Fruit fly (Drosophila melanogaster) whole organism, embryonic: ENCODE data around the gene Rab3GAP1.
A peak's percentile ranks its signal among the peaks of the same experiment; 100 is the strongest.

Source experiments
- Abd-B ChIP-seq: fragments of 200-800 bp; sonication (Bioruptor generic); optimal IDR thresholded peaks from 2 replicates; lab custom pipeline; 2018; ENCODE audit warnings: missing biosample characterization, mild to moderate bottlenecking, missing genetic modification characterization, moderate library complexity
- Aef1 ChIP-seq: fragments of 200-800 bp; sonication (Bioruptor generic); IDR thresholded peaks from 3 replicates; pipeline ENCODE4 v1.3.6; 2022; ENCODE audit warnings: missing biosample characterization, missing genetic modification characterization
- Bteb2 ChIP-seq: fragments of 200-800 bp; sonication (Bioruptor generic); optimal IDR thresholded peaks from 2 replicates; lab custom pipeline; 2016; ENCODE audit warnings: missing biosample characterization, missing genetic modification characterization
- CG10462 ChIP-seq: fragments of 200-800 bp; sonication (Bioruptor generic); optimal IDR thresholded peaks from 2 replicates; lab custom pipeline; 2016; ENCODE audit warnings: missing biosample characterization, missing genetic modification characterization
- CG10543 ChIP-seq: fragments of 200-800 bp; sonication (Bioruptor generic); optimal IDR thresholded peaks from 3 replicates; lab custom pipeline; 2017; ENCODE audit warnings: missing biosample characterization, mild to moderate bottlenecking, missing genetic modification characterization, moderate library complexity
- CG10979 ChIP-seq: fragments of 200-800 bp; sonication (Bioruptor generic); optimal IDR thresholded peaks from 2 replicates; lab custom pipeline; 2018; ENCODE audit warnings: missing biosample characterization, mild to moderate bottlenecking, missing genetic modification characterization, moderate library complexity
- CG11247 ChIP-seq: fragments of 200-800 bp; sonication (Bioruptor generic); IDR thresholded peaks from 2 replicates; pipeline ENCODE4 v1.3.6; 2022; ENCODE audit warnings: missing biosample characterization, missing genetic modification characterization
- CG11456 ChIP-seq: fragments of 200-800 bp; sonication (Bioruptor generic); IDR thresholded peaks from 3 replicates; pipeline ENCODE4 v1.3.6; 2022; ENCODE audit warnings: missing biosample characterization, missing genetic modification characterization
- CG12659 ChIP-seq: fragments of 200-800 bp; sonication (Bioruptor generic); optimal IDR thresholded peaks from 3 replicates; lab custom pipeline; 2017; ENCODE audit warnings: mild to moderate bottlenecking, missing biosample characterization, missing genetic modification reagents, missing genetic modification characterization
- CG12769 ChIP-seq: fragments of 200-800 bp; sonication (Bioruptor generic); optimal IDR thresholded peaks from 2 replicates; lab custom pipeline; 2019; ENCODE audit warnings: missing biosample characterization, mild to moderate bottlenecking, missing genetic modification characterization, moderate library complexity
- CG13287 ChIP-seq: fragments of 200-800 bp; sonication (Bioruptor generic); IDR thresholded peaks from 2 replicates; pipeline ENCODE4 v1.3.6; 2022; ENCODE audit warnings: missing biosample characterization, missing genetic modification characterization; ENCODE audit not compliant: partially characterized antibody
- CG13775 ChIP-seq: fragments of 200-800 bp; sonication (Bioruptor generic); optimal IDR thresholded peaks from 3 replicates; lab custom pipeline; 2017; ENCODE audit warnings: missing biosample characterization, mild to moderate bottlenecking, missing genetic modification characterization
- CG15601 ChIP-seq: fragments of 200-800 bp; sonication (Bioruptor generic); optimal IDR thresholded peaks from 3 replicates; lab custom pipeline; 2019; ENCODE audit warnings: missing biosample characterization, mild to moderate bottlenecking, missing genetic modification characterization, moderate library complexity
- CG17359 ChIP-seq: fragments of 200-800 bp; sonication (Bioruptor generic); optimal IDR thresholded peaks from 3 replicates; lab custom pipeline; 2018; ENCODE audit warnings: missing biosample characterization, mild to moderate bottlenecking, missing genetic modification characterization, moderate library complexity
- CG17829 ChIP-seq: fragments of 200-800 bp; optimal IDR thresholded peaks from 2 replicates; lab custom pipeline; 2019; ENCODE audit warnings: missing biosample characterization, mild to moderate bottlenecking, missing genetic modification characterization, moderate library complexity
- CG31388 ChIP-seq: fragments of 200-800 bp; sonication (Bioruptor generic); optimal IDR thresholded peaks from 2 replicates; lab custom pipeline; 2016; ENCODE audit warnings: missing biosample characterization, missing genetic modification characterization
- CG32772 ChIP-seq: fragments of 200-800 bp; sonication (Bioruptor generic); IDR thresholded peaks from 2 replicates; pipeline ENCODE4 v1.3.6; 2022; ENCODE audit warnings: missing biosample characterization, missing genetic modification characterization
- CG7963 ChIP-seq: fragments of 200-800 bp; sonication (Bioruptor generic); IDR thresholded peaks from 3 replicates; pipeline ENCODE4 v1.3.6; 2022; ENCODE audit warnings: missing biosample characterization, missing genetic modification characterization; ENCODE audit not compliant: partially characterized antibody
- CG9609 ChIP-seq: fragments of 200-800 bp; sonication (Bioruptor generic); optimal IDR thresholded peaks from 3 replicates; lab custom pipeline; 2016; ENCODE audit warnings: missing biosample characterization, missing genetic modification characterization
- CkIIα-i1 ChIP-seq: fragments of 200-800 bp; sonication (Bioruptor generic); IDR thresholded peaks from 2 replicates; pipeline ENCODE4 v1.3.6; 2022; ENCODE audit warnings: missing biosample characterization, missing genetic modification characterization
- D19A ChIP-seq: fragments of 200-800 bp; optimal IDR thresholded peaks from 3 replicates; lab custom pipeline; 2019; ENCODE audit warnings: missing biosample characterization, mild to moderate bottlenecking, missing genetic modification characterization, moderate library complexity
- Dp ChIP-seq: fragments of 200-800 bp; sonication (Bioruptor generic); optimal IDR thresholded peaks from 2 replicates; lab custom pipeline; 2018; ENCODE audit warnings: missing biosample characterization, mild to moderate bottlenecking, missing genetic modification characterization, moderate library complexity
- Fer3 ChIP-seq: fragments of 200-800 bp; sonication (Bioruptor generic); optimal IDR thresholded peaks from 2 replicates; lab custom pipeline; 2018; ENCODE audit warnings: missing biosample characterization, mild to moderate bottlenecking, missing genetic modification characterization, moderate library complexity
- H15 ChIP-seq: fragments of 200-800 bp; sonication (Bioruptor generic); IDR thresholded peaks from 3 replicates; pipeline ENCODE4 v1.3.6; 2022; ENCODE audit warnings: missing biosample characterization, missing genetic modification characterization
- Hand ChIP-seq: fragments of 200-800 bp; sonication (Bioruptor generic); optimal IDR thresholded peaks from 2 replicates; lab custom pipeline; 2017; ENCODE audit warnings: mild to moderate bottlenecking, missing biosample characterization, missing genetic modification reagents, missing genetic modification characterization
- HmgD ChIP-seq: fragments of 200-800 bp; sonication (Bioruptor generic); optimal IDR thresholded peaks from 3 replicates; lab custom pipeline; 2016; ENCODE audit warnings: missing biosample characterization, missing genetic modification characterization
- Hmx ChIP-seq: fragments of 200-800 bp; sonication (Bioruptor generic); optimal IDR thresholded peaks from 2 replicates; lab custom pipeline; 2016; ENCODE audit warnings: missing biosample characterization, missing genetic modification characterization
- Hr51 ChIP-seq, 2 experiments: fragments of 200-800 bp; sonication (Bioruptor generic); optimal IDR thresholded peaks; 2 replicates in 1 of 2; 3 replicates in 1 of 2; lab custom pipeline; 2016 to 2018; ENCODE audit warnings: missing biosample characterization in 2 of 2, missing genetic modification characterization in 2 of 2, mild to moderate bottlenecking in 1 of 2, moderate library complexity in 1 of 2
- Jarid2 ChIP-seq: fragments of 200-800 bp; sonication (Bioruptor generic); optimal IDR thresholded peaks from 3 replicates; lab custom pipeline; 2017; ENCODE audit warnings: mild to moderate bottlenecking, missing biosample characterization, missing genetic modification reagents, missing genetic modification characterization
- NFAT ChIP-seq: fragments of 200-800 bp; sonication (Bioruptor generic); IDR thresholded peaks from 2 replicates; pipeline ENCODE4 v1.3.6; 2022; ENCODE audit warnings: missing biosample characterization, missing genetic modification characterization
- NK7.1 ChIP-seq: fragments of 200-800 bp; sonication (Bioruptor generic); optimal IDR thresholded peaks from 3 replicates; lab custom pipeline; 2016; ENCODE audit warnings: missing biosample characterization, missing genetic modification characterization
- Nf-YB ChIP-seq: fragments of 200-800 bp; sonication (Bioruptor generic); optimal IDR thresholded peaks from 3 replicates; lab custom pipeline; 2019; ENCODE audit warnings: missing biosample characterization, mild to moderate bottlenecking, missing genetic modification characterization, moderate library complexity
- Oli ChIP-seq: fragments of 200-800 bp; sonication (Bioruptor generic); optimal IDR thresholded peaks from 2 replicates; lab custom pipeline; 2018; ENCODE audit warnings: missing biosample characterization, mild to moderate bottlenecking, missing genetic modification characterization, moderate library complexity
- TFAM ChIP-seq: fragments of 200-800 bp; sonication (Bioruptor generic); optimal IDR thresholded peaks from 2 replicates; lab custom pipeline; 2017; ENCODE audit warnings: missing biosample characterization, missing genetic modification characterization, inconsistent platforms
- Xbp1 ChIP-seq: fragments of 200-800 bp; sonication (Bioruptor generic); optimal IDR thresholded peaks from 3 replicates; lab custom pipeline; 2016; ENCODE audit warnings: missing biosample characterization, mild to moderate bottlenecking, missing genetic modification characterization
- YL-1 ChIP-seq: fragments of 200-800 bp; sonication (Bioruptor generic); optimal IDR thresholded peaks from 3 replicates; lab custom pipeline; 2017; ENCODE audit warnings: missing biosample characterization, mild to moderate bottlenecking, missing genetic modification characterization
- cg ChIP-seq: fragments of 200-800 bp; sonication (Bioruptor generic); optimal IDR thresholded peaks from 3 replicates; lab custom pipeline; 2019; ENCODE audit warnings: missing biosample characterization, mild to moderate bottlenecking, missing genetic modification characterization, moderate library complexity
- dpn ChIP-seq, 2 experiments: fragments of 200-800 bp; sonication (Bioruptor generic); optimal IDR thresholded peaks; 3 replicates each; lab custom pipeline; 2016; ENCODE audit warnings: missing biosample characterization in 2 of 2, missing genetic modification characterization in 2 of 2
- eyg ChIP-seq: fragments of 200-800 bp; sonication (Bioruptor generic); optimal IDR thresholded peaks from 3 replicates; lab custom pipeline; 2016; ENCODE audit warnings: missing biosample characterization, missing genetic modification characterization
- fu2 ChIP-seq: fragments of 200-800 bp; sonication (Bioruptor generic); optimal IDR thresholded peaks from 2 replicates; lab custom pipeline; 2016; ENCODE audit warnings: missing biosample characterization, missing genetic modification characterization
- gsb ChIP-seq: fragments of 200-800 bp; sonication (Bioruptor generic); IDR thresholded peaks from 2 replicates; pipeline ENCODE4 v1.3.6; 2022; ENCODE audit warnings: missing biosample characterization, missing genetic modification characterization
- her ChIP-seq: fragments of 200-800 bp; sonication (Bioruptor generic); optimal IDR thresholded peaks from 2 replicates; lab custom pipeline; 2016; ENCODE audit warnings: missing biosample characterization, missing genetic modification characterization
- kah ChIP-seq: fragments of 200-800 bp; sonication (Bioruptor generic); optimal IDR thresholded peaks from 2 replicates; lab custom pipeline; 2018; ENCODE audit warnings: missing biosample characterization, mild to moderate bottlenecking, missing genetic modification characterization
- pan ChIP-seq, 4 experiments: fragments of >200 bp in 3 of 4; fragments of 200-800 bp in 1 of 4; sonication (Bioruptor generic) in 1 of 4; optimal IDR thresholded peaks in 3 of 4; IDR thresholded peaks in 1 of 4; 2 replicates each; pipeline versions ENCODE4 v1.3.6 to Lab custom; 2017 to 2022; ENCODE audit warnings: missing biosample characterization in 2 of 4, missing genetic modification characterization in 2 of 4, mixed read lengths in 1 of 4
- pum ChIP-seq: fragments of 200-800 bp; sonication (Bioruptor generic); optimal IDR thresholded peaks from 2 replicates; lab custom pipeline; 2016; ENCODE audit warnings: missing biosample characterization, missing genetic modification characterization
- sens ChIP-seq: fragments of 200-800 bp; sonication (Bioruptor generic); peaks from one replicate; lab custom pipeline; 2016; ENCODE audit warnings: missing biosample characterization, missing genetic modification characterization
- sug ChIP-seq: fragments of 200-800 bp; optimal IDR thresholded peaks from 2 replicates; lab custom pipeline; 2019; ENCODE audit warnings: missing biosample characterization, mild to moderate bottlenecking, missing genetic modification characterization, moderate library complexity
- tap ChIP-seq: fragments of 200-800 bp; optimal IDR thresholded peaks from 3 replicates; lab custom pipeline; 2019; ENCODE audit warnings: missing biosample characterization, mild to moderate bottlenecking, missing genetic modification characterization, moderate library complexity
- unpg ChIP-seq: fragments of 200-800 bp; sonication (Bioruptor generic); optimal IDR thresholded peaks from 3 replicates; lab custom pipeline; 2018; ENCODE audit warnings: missing biosample characterization, mild to moderate bottlenecking, missing genetic modification characterization, moderate library complexity

Gene Rab3GAP1

dm6 chr2L:1590167-1590566 is 20.8 kb downstream of the Rab3GAP1 start (continued):
- TF ChIP-seq D19A (tag; lab: Kevin White, UChicago) (peak; percentile 70), Nf-YB (peak; percentile 28), HmgD (GFP tag; lab: Kevin White, UChicago) (no peak), NFAT (GFP tag; lab: Robert Waterston, UW) (0 out of 2 replicates have a peak, but pooled peaks have one; percentile 13), tap (peak; percentile 79), CG32772 (peak; percentile 52; the same call in 1 of the 2 replicates), sug (tag; lab: Kevin White, UChicago) (peak; percentile 53), CG10462 (peak; percentile 20), Hmx (peak; percentile 5), unpg (GFP tag; lab: Kevin White, UChicago) (peak; percentile 79), fu2 (GFP tag; lab: Kevin White, UChicago) (peak; percentile 67), TFAM (GFP tag; lab: Kevin White, UChicago) (no peak), CG11247 (GFP tag; lab: Robert Waterston, UW) (peak; percentile 65), CG15601 (tag; lab: Kevin White, UChicago) (peak; percentile 53), her (GFP tag; lab: Kevin White, UChicago) (peak; percentile 49), CG7963 (GFP tag; lab: Robert Waterston, UW) (no peak), CG13287 (GFP tag; lab: Robert Waterston, UW) (no peak), CG9609 (peak; percentile 41), H15 (GFP tag; lab: Robert Waterston, UW) (peak; percentile 47; the same call in 1 of the 3 replicates), Abd-B (GFP tag; lab: Kevin White, UChicago) (peak; percentile 54), CG12769 (tag; lab: Kevin White, UChicago) (peak; percentile 83), YL-1 (no peak), Hr51 (GFP tag; optimal IDR thresholded peaks at IDR 0.05; lab: Kevin White, UChicago) (peak; percentile 41 to 80), eyg (GFP tag; lab: Kevin White, UChicago) (peak; percentile 75), pan (optimal IDR thresholded peaks at IDR 0.05; lab: Kevin White, UChicago) (no peak), pan (GFP tag; optimal IDR thresholded peaks at IDR 0.05 in 1 of 2, IDR thresholded peaks at IDR 0.05 in 1 of 2) (peak in 1 of 2 experiments; percentile 82), cg (GFP tag; lab: Kevin White, UChicago) (no peak), CG11456 (GFP tag; lab: Robert Waterston, UW) (peak; percentile 81), Dp (GFP tag; lab: Kevin White, UChicago) (no peak), kah (GFP tag; lab: Kevin White, UChicago) (peak; percentile 44), CG13775 (GFP tag; lab: Kevin White, UChicago) (peak; percentile 61), CG10543 (GFP tag; lab: Kevin White, UChicago) (peak; percentile 56), pum (GFP tag; lab: Kevin White, UChicago) (peak; percentile 64), Xbp1 (GFP tag; lab: Kevin White, UChicago) (peak; percentile 79), CG10979 (tag; lab: Kevin White, UChicago) (no peak), CG12659 (peak; percentile 71), Hand (GFP tag; lab: Kevin White, UChicago) (peak; percentile 73), CkIIα-i1 (0 out of 2 replicates have a peak, but pooled peaks have one; percentile 19), Jarid2 (GFP tag; lab: Kevin White, UChicago) (peak; percentile 37), Aef1 (GFP tag; lab: Robert Waterston, UW) (peak; percentile 77), CG31388 (GFP tag; lab: Kevin White, UChicago) (peak; percentile 43), CG17829 (peak; percentile 70), NK7.1 (GFP tag; lab: Kevin White, UChicago) (peak; percentile 72), Oli (tag; lab: Kevin White, UChicago) (peak; percentile 82), gsb (GFP tag; lab: Robert Waterston, UW) (peak; percentile 61; the same call in 1 of the 2 replicates), Bteb2 (GFP tag; lab: Kevin White, UChicago) (peak; percentile 57), dpn (GFP tag; optimal IDR thresholded peaks at IDR 0.05; lab: Kevin White, UChicago) (peak; percentile 76 to 78), sens (peak; percentile 96), CG17359 (tag; lab: Kevin White, UChicago) (peak; percentile 85), Fer3 (tag; lab: Kevin White, UChicago) (peak; percentile 73)
